Worm (Caenorhabditis elegans) whole organism, early embryonic: ENCODE data around the gene F37A4.2.

ENCODE experiments used
- ama-1 ChIP-seq: fragments of 150-350 bp; optimal IDR thresholded peaks from 2 replicates; lab custom pipeline; 2014
- flt-1 ChIP-seq: fragments of 200-800 bp; sonication (Bioruptor generic); IDR thresholded peaks from 2 replicates; pipeline ENCODE4 v1.3.6; 2022; ENCODE audit warnings: missing genetic modification characterization, missing compliant biosample characterization
- hmbx-1 ChIP-seq: sonication (generic microtip); optimal IDR thresholded peaks from 2 replicates; lab custom pipeline; 2016; ENCODE audit warnings: mild to moderate bottlenecking, missing genetic modification characterization, missing compliant biosample characterization
- pes-1 ChIP-seq: fragments of 200-800 bp; sonication (Bioruptor generic); IDR thresholded peaks from 2 replicates; pipeline ENCODE4 v1.3.6; 2022; ENCODE audit warnings: missing genetic modification reagents, missing genetic modification characterization, missing compliant biosample characterization
- sea-1 ChIP-seq: fragments of 200-800 bp; sonication (Bioruptor generic); conservative IDR thresholded peaks from 2 replicates; pipeline ENCODE4 v1.3.6; 2022; ENCODE audit warnings: missing genetic modification characterization, missing compliant biosample characterization

- no peak for TF ChIP-seq pes-1 (GFP tag; lab: Robert Waterston, UW)
- no peak for TF ChIP-seq flt-1 (GFP tag; lab: Robert Waterston, UW)
- no peak for TF ChIP-seq ama-1 (lab: Kevin White, UChicago)
- no peak for TF ChIP-seq sea-1 (GFP tag; lab: Robert Waterston, UW)
- TF ChIP-seq hmbx-1, result no peak
These were observed 20.3 kb downstream of the F37A4.2 start for ce11 chrIII:6742597-6742996.
